Worm (Caenorhabditis elegans): ENCODE results near the gene str-97.

- no peak for TF ChIP-seq ceh-6 (GFP tag; optimal IDR thresholded peaks at IDR 0.05)
- no peak for TF ChIP-seq ama-1 (optimal IDR thresholded peaks at IDR 0.05)
- TF ChIP-seq pha-4 (tag; optimal IDR thresholded peaks at IDR 0.05) = no peak
- TF ChIP-seq fkh-10 (GFP tag; optimal IDR thresholded peaks at IDR 0.05) = no peak
Observed at ce11 chrV:16174109-16174508, 19.1 kb upstream of the str-97 start.

All from whole organism, late embryonic.